Fruit fly (Drosophila melanogaster): Measurements from ENCODE around the gene CG10132.

- TF ChIP-seq Snoo (tag; optimal IDR thresholded peaks at IDR 0.05) (no peak), CG8301 (tag; optimal IDR thresholded peaks at IDR 0.05) (no peak), CG12605 (GFP tag; IDR thresholded peaks at IDR 0.05) (no peak), EcR (GFP tag; optimal IDR thresholded peaks at IDR 0.05) (no peak), CG10348 (GFP tag; IDR thresholded peaks at IDR 0.05) (no peak), CG17806 (tag; optimal IDR thresholded peaks at IDR 0.05) (no peak), CG13204 (GFP tag; optimal IDR thresholded peaks at IDR 0.05) (no peak), Pif1B (GFP tag; optimal IDR thresholded peaks at IDR 0.05) (peak; percentile 34), D1 (tag; optimal IDR thresholded peaks at IDR 0.05) (no peak)
Observed at dm6 chr2L:19546869-19547710, 28.5 kb downstream of the CG10132 start, which contains the start of gene CG10337.
